Worm (Caenorhabditis elegans) whole organism, L1 larva: ENCODE measurements around the gene set-19.

Source experiments
- C16A3.4 ChIP-seq: fragments of 150-350 bp; optimal IDR thresholded peaks from 2 replicates; lab custom pipeline; 2014; ENCODE audit warnings: missing biosample characterization, missing genetic modification characterization
- aly-2 ChIP-seq: fragments of 150-350 bp; optimal IDR thresholded peaks from 2 replicates; lab custom pipeline; 2014; ENCODE audit warnings: missing biosample characterization, missing genetic modification characterization
- ama-1 ChIP-seq: fragments of 150-350 bp; optimal IDR thresholded peaks from 2 replicates; lab custom pipeline; 2014
- ceh-63 ChIP-seq: fragments of 200-800 bp; sonication (Bioruptor generic); optimal IDR thresholded peaks from 2 replicates; lab custom pipeline; 2018; ENCODE audit warnings: mild to moderate bottlenecking, missing genetic modification characterization, missing compliant biosample characterization
- ceh-8 ChIP-seq: fragments of 200-800 bp; sonication (Bioruptor generic); optimal IDR thresholded peaks from 2 replicates; lab custom pipeline; 2018; ENCODE audit warnings: mild to moderate bottlenecking, missing genetic modification characterization, moderate library complexity, missing compliant biosample characterization
- ceh-82 ChIP-seq, 3 experiments: fragments of 150-350 bp in 1 of 3; sonication (generic microtip) in 2 of 3; optimal IDR thresholded peaks; 2 replicates each; lab custom pipeline; 2014 to 2017; ENCODE audit warnings: missing biosample characterization in 3 of 3, missing genetic modification characterization in 3 of 3
- ceh-88 ChIP-seq: fragments of 200-800 bp; sonication (Bioruptor generic); IDR thresholded peaks from 2 replicates; pipeline ENCODE4 v1.3.6; 2022; ENCODE audit warnings: missing genetic modification characterization, missing compliant biosample characterization
- ceh-90 ChIP-seq: sonication (generic microtip); optimal IDR thresholded peaks from 2 replicates; lab custom pipeline; 2016; ENCODE audit warnings: missing genetic modification characterization, missing compliant biosample characterization
- ces-1 ChIP-seq: fragments of 150-350 bp; optimal IDR thresholded peaks from 2 replicates; lab custom pipeline; 2014; ENCODE audit warnings: missing biosample characterization, missing genetic modification reagents, missing genetic modification characterization
- dpl-1 ChIP-seq, 3 experiments: fragments of 150-350 bp in 2 of 3; sonication (generic microtip) in 1 of 3; optimal IDR thresholded peaks; 2 replicates each; lab custom pipeline; 2014 to 2017; ENCODE audit warnings: missing biosample characterization in 3 of 3, missing genetic modification characterization in 3 of 3, missing genetic modification reagents in 3 of 3
- efl-1 ChIP-seq, 4 experiments: fragments of 150-350 bp; optimal IDR thresholded peaks in 3 of 4; peaks in 1 of 4; 1 replicate in 1 of 4; 2 replicates in 3 of 4; lab custom pipeline; 2014; ENCODE audit warnings: missing biosample characterization in 2 of 4, missing genetic modification characterization in 2 of 4, missing genetic modification reagents in 2 of 4
- egl-27 ChIP-seq, 2 experiments: fragments of 150-350 bp in 1 of 2; sonication (generic microtip); optimal IDR thresholded peaks; 3 replicates each; lab custom pipeline; 2017 to 2018; ENCODE audit warnings: missing biosample characterization in 2 of 2, missing genetic modification characterization in 2 of 2, missing genetic modification reagents in 2 of 2
- elt-2 ChIP-seq: sonication (generic microtip); optimal IDR thresholded peaks from 2 replicates; lab custom pipeline; 2016; ENCODE audit warnings: missing genetic modification characterization, mild to moderate bottlenecking, inconsistent platforms, missing compliant biosample characterization, missing genetic modification reagents
- fkh-10 ChIP-seq: sonication (generic microtip); optimal IDR thresholded peaks from 2 replicates; lab custom pipeline; 2017; ENCODE audit warnings: missing biosample characterization, missing genetic modification reagents, missing genetic modification characterization
- hlh-4 ChIP-seq: sonication (generic microtip); optimal IDR thresholded peaks from 2 replicates; lab custom pipeline; 2016; ENCODE audit warnings: mild to moderate bottlenecking, missing genetic modification characterization, missing compliant biosample characterization
- hpl-2 ChIP-seq: fragments of 150-350 bp; optimal IDR thresholded peaks from 2 replicates; lab custom pipeline; 2014; ENCODE audit warnings: missing biosample characterization, missing genetic modification reagents, missing genetic modification characterization
- irx-1 ChIP-seq: sonication (generic microtip); optimal IDR thresholded peaks from 2 replicates; lab custom pipeline; 2016; ENCODE audit warnings: missing genetic modification characterization, missing compliant biosample characterization
- lin-14 ChIP-seq: fragments of 200-800 bp; sonication (Bioruptor generic); optimal IDR thresholded peaks from 2 replicates; lab custom pipeline; 2018; ENCODE audit warnings: mild to moderate bottlenecking, missing genetic modification characterization, moderate library complexity, missing compliant biosample characterization
- lin-15B ChIP-seq: fragments of 150-350 bp; sonication (generic microtip); optimal IDR thresholded peaks from 3 replicates; lab custom pipeline; 2014; ENCODE audit warnings: missing biosample characterization, missing genetic modification characterization
- lin-35 ChIP-seq, 2 experiments: fragments of 150-350 bp; optimal IDR thresholded peaks; 2 replicates each; lab custom pipeline; 2014; ENCODE audit warnings: missing biosample characterization in 2 of 2, missing genetic modification characterization in 2 of 2, missing genetic modification reagents in 2 of 2
- lin-39 ChIP-seq: fragments of 150-350 bp; optimal IDR thresholded peaks from 2 replicates; lab custom pipeline; 2014; ENCODE audit warnings: missing biosample characterization, missing genetic modification reagents, missing genetic modification characterization
- lsy-2 ChIP-seq, 2 experiments: fragments of 150-350 bp; optimal IDR thresholded peaks; 2 replicates each; lab custom pipeline; 2014; ENCODE audit warnings: missing biosample characterization in 2 of 2, missing genetic modification characterization in 2 of 2
- mab-9 ChIP-seq: fragments of 200-800 bp; sonication (Bioruptor generic); IDR thresholded peaks from 2 replicates; pipeline ENCODE4 v1.3.6; 2022; ENCODE audit warnings: missing genetic modification reagents, missing genetic modification characterization, missing compliant biosample characterization
- mef-2 ChIP-seq: fragments of 150-350 bp; optimal IDR thresholded peaks from 2 replicates; lab custom pipeline; 2014; ENCODE audit warnings: missing biosample characterization, missing genetic modification characterization
- mep-1 ChIP-seq: fragments of 150-350 bp; optimal IDR thresholded peaks from 2 replicates; lab custom pipeline; 2014; ENCODE audit warnings: missing biosample characterization, missing genetic modification characterization
- nhr-19 ChIP-seq: fragments of 200-800 bp; sonication (Bioruptor generic); conservative IDR thresholded peaks from 2 replicates; pipeline ENCODE4 v1.3.6; 2022; ENCODE audit warnings: missing genetic modification characterization, missing compliant biosample characterization
- nhr-20 ChIP-seq: sonication (generic microtip); optimal IDR thresholded peaks from 2 replicates; lab custom pipeline; 2016; ENCODE audit warnings: mild to moderate bottlenecking, missing genetic modification characterization, missing compliant biosample characterization
- nhr-28 ChIP-seq: fragments of 150-350 bp; optimal IDR thresholded peaks from 2 replicates; lab custom pipeline; 2014; ENCODE audit warnings: missing biosample characterization, missing genetic modification characterization
- nhr-47 ChIP-seq: sonication (generic microtip); optimal IDR thresholded peaks from 2 replicates; lab custom pipeline; 2016; ENCODE audit warnings: mild to moderate bottlenecking, missing genetic modification characterization, moderate library complexity, missing compliant biosample characterization
- nhr-71 ChIP-seq: sonication (generic microtip); optimal IDR thresholded peaks from 2 replicates; lab custom pipeline; 2016; ENCODE audit warnings: mild to moderate bottlenecking, missing genetic modification characterization, moderate library complexity, missing compliant biosample characterization
- nhr-77 ChIP-seq: fragments of 150-350 bp; optimal IDR thresholded peaks from 2 replicates; lab custom pipeline; 2014; ENCODE audit warnings: missing biosample characterization, missing genetic modification characterization
- pag-3 ChIP-seq: sonication (generic microtip); optimal IDR thresholded peaks from 2 replicates; lab custom pipeline; 2017; ENCODE audit warnings: missing genetic modification characterization, mild to moderate bottlenecking, missing compliant biosample characterization, antibody characterized with exemption, borderline replicate concordance; ENCODE audit not compliant: insufficient read depth
- pax-3 ChIP-seq: fragments of 200-800 bp; sonication (Bioruptor generic); optimal IDR thresholded peaks from 2 replicates; lab custom pipeline; 2018; ENCODE audit warnings: mild to moderate bottlenecking, missing genetic modification characterization, moderate library complexity, missing compliant biosample characterization
- pqm-1 ChIP-seq: sonication (generic microtip); optimal IDR thresholded peaks from 3 replicates; lab custom pipeline; 2017; ENCODE audit warnings: missing biosample characterization, missing genetic modification characterization
- skn-1 ChIP-seq: fragments of 150-350 bp; optimal IDR thresholded peaks from 2 replicates; lab custom pipeline; 2014; ENCODE audit warnings: missing biosample characterization, missing genetic modification characterization
- snpc-4 ChIP-seq: fragments of 150-350 bp; optimal IDR thresholded peaks from 2 replicates; lab custom pipeline; 2014; ENCODE audit warnings: missing biosample characterization, missing genetic modification characterization
- snu-23 ChIP-seq: sonication (generic microtip); optimal IDR thresholded peaks from 2 replicates; lab custom pipeline; 2016; ENCODE audit warnings: missing genetic modification characterization, missing compliant biosample characterization
- sup-37 ChIP-seq: fragments of 200-800 bp; sonication (Bioruptor generic); optimal IDR thresholded peaks from 2 replicates; lab custom pipeline; 2018; ENCODE audit warnings: mild to moderate bottlenecking, missing genetic modification characterization, missing compliant biosample characterization
- unc-130 ChIP-seq: fragments of 150-350 bp; optimal IDR thresholded peaks from 2 replicates; lab custom pipeline; 2017; ENCODE audit warnings: missing biosample characterization, missing genetic modification characterization, inconsistent platforms
- vab-15 ChIP-seq: sonication (generic microtip); optimal IDR thresholded peaks from 2 replicates; lab custom pipeline; 2017; ENCODE audit warnings: missing genotype, mild to moderate bottlenecking, missing genetic modification characterization, missing compliant biosample characterization
- xbp-1 ChIP-seq: sonication (generic microtip); optimal IDR thresholded peaks from 2 replicates; lab custom pipeline; 2016; ENCODE audit warnings: missing genetic modification characterization, missing compliant biosample characterization
- zag-1 ChIP-seq: fragments of 150-350 bp; optimal IDR thresholded peaks from 2 replicates; lab custom pipeline; 2014; ENCODE audit warnings: missing biosample characterization, missing genetic modification characterization
- ztf-11 ChIP-seq, 2 experiments: sonication (generic microtip); optimal IDR thresholded peaks; 2 replicates each; lab custom pipeline; 2016 to 2017; ENCODE audit warnings: missing genetic modification characterization in 2 of 2, missing biosample characterization in 1 of 2, missing compliant biosample characterization in 1 of 2

Gene set-19

DNA sequence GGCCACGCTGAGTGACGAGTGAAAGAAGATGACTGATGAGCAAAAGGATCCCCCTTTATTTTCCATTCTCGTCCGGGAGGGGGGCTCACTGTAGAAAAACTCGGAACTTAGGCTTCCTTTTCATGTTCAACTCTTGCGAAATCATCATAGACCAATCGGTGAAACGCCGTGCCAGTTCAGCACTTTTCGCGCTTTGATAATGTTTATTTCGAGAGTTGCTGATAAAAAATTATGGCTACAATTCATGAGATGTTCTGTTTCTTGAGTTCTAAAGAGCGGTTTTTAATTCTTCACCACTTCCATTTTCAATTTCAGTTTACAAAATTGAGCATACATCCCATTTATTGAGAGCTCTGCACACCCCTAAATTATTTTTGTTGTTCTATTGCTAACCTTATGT is 9.2 kb downstream of the set-19 start:
- TF ChIP-seq ceh-88 (no peak), sup-37 (GFP tag; lab: Kevin White, UChicago) (no peak), unc-130 (tag; lab: Kevin White, UChicago) (no peak), ceh-63 (GFP tag; lab: Kevin White, UChicago) (no peak), lin-15B (tag; lab: Kevin White, UChicago) (no peak), skn-1 (no peak), pax-3 (tag; lab: Kevin White, UChicago) (no peak), ceh-8 (GFP tag; lab: Kevin White, UChicago) (no peak), efl-1 (optimal IDR thresholded peaks at IDR 0.05; lab: Kevin White, UChicago) (no peak), efl-1 (GFP tag; optimal IDR thresholded peaks at IDR 0.05 in 1 of 2; lab: Kevin White, UChicago) (no peak), hlh-4 (tag; lab: Kevin White, UChicago) (no peak), nhr-20 (tag; lab: Kevin White, UChicago) (no peak), C16A3.4 (tag; lab: Kevin White, UChicago) (no peak), nhr-28 (tag; lab: Kevin White, UChicago) (no peak)

DNA sequence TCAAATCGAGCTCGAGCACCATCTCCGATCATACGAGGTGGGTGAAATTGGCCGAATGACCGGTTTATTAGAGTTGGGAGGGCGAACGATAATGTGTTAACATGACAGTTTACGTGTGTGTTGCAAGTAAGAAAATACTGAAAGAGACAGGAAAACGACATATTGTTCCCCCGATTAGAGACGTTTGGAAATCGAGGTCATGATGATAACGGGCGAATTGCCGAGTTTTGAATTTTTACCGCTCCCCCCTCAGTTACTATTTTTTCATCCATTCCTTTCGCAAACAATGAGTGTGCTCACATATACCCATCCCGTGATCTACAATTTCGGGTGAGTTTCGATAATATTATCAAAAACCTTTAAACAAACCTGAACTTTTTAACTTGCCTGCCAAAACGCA is 10.3 kb downstream of the set-19 start:
- TF ChIP-seq lin-39 (no peak), lin-14 (GFP tag; lab: Kevin White, UChicago) (peak; percentile 7), mef-2 (no peak), hlh-4 (tag; lab: Kevin White, UChicago) (no peak), elt-2 (tag; lab: Kevin White, UChicago) (peak; percentile 69)

DNA sequence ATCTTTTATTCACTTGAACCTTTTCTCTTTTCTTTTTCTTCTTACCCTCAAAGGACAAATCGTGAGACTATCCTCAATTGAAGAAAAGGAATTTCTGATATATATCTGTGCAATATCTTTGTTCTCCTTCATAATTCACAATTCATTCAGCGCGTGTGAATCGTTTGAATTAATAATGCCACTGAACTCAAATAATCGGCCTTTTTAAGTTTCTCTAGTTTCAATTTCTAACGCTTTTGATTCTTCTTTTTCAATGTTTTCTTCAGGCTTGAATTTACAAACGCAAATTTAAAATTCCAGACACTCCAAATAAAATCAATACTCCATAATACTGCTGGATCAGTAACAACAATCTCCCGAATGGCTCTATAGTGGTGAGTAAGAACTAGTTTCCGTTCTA is 16.5 kb downstream of the set-19 start, which contains the start of gene egl-13:
egl-13 (plus strand) TSS at position 301 of the 400 bp plus-strand sequence.
- TF ChIP-seq zag-1 (tag; lab: Kevin White, UChicago): no peak
- TF ChIP-seq, all 84 proteins: peak for 0

DNA sequence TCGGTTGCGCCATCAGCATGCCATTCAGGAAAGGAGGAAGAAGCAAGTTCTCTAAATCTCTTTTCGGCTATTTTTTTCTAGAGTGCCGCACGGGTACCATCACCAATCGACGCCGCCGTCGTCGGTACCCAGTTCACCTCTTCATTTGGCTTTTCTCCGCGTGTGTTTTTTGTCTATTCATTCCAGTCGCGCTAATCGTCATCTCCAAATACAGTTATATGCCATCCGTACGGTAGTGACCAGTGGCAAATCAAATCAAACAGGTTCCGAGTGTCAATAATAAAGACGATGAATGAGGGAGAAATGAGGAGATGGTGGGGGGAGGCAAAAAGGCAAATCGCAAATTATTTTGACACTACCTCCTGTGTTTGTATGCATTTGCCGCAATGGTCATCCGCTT is 18.8 kb downstream of the set-19 start:
- peak; percentile 4 for TF ChIP-seq lin-14 (GFP tag; lab: Kevin White, UChicago)
- TF ChIP-seq efl-1 (optimal IDR thresholded peaks at IDR 0.05; lab: Kevin White, UChicago): no peak
- TF ChIP-seq efl-1 (GFP tag; optimal IDR thresholded peaks at IDR 0.05 in 1 of 2; lab: Kevin White, UChicago): peak in 1 of 2 experiments; percentile 28
- peak; percentile 62 for TF ChIP-seq pag-3
- TF ChIP-seq aly-2 (tag; lab: Kevin White, UChicago): no peak
- TF ChIP-seq, all 84 proteins: peak for 3

DNA sequence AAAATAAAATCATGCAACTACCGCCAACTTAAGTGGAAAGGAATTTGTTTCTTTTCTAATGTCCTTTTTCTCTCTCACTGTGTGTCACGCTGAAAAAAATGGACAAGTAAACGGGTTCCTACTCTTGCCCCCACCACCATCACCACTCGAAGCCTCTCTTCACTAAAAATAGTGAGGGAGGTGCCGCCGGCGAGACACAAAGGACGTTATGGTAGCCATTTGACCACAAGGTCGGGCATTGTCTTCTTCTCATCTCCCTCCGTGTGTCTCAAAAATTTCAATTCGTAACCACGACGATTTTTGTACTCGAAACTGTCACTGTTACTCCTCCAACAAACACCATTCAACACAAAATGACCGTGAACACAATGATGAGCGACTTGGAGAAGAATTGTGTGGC is 20.4 kb downstream of the set-19 start, which contains the start of gene T22B7.22:
T22B7.22 (plus strand) TSS at position 354 of the 400 bp plus-strand sequence.
- TF ChIP-seq mef-2 (no peak), lin-35 (GFP tag; optimal IDR thresholded peaks at IDR 0.05; lab: Kevin White, UChicago) (peak in 1 of 2 experiments; percentile 32), nhr-71 (tag; lab: Kevin White, UChicago) (peak; percentile 44), mep-1 (tag; lab: Kevin White, UChicago) (no peak), ceh-63 (GFP tag; lab: Kevin White, UChicago) (no peak), nhr-47 (tag; lab: Kevin White, UChicago) (no peak), dpl-1 (GFP tag; optimal IDR thresholded peaks at IDR 0.05; lab: Kevin White, UChicago) (no peak), skn-1 (no peak), ceh-82 (tag; optimal IDR thresholded peaks at IDR 0.05; lab: Kevin White, UChicago) (no peak), vab-15 (tag; lab: Kevin White, UChicago) (no peak), pag-3 (no peak), snpc-4 (no peak), egl-27 (tag; optimal IDR thresholded peaks at IDR 0.05; lab: Kevin White, UChicago) (no peak), nhr-19 (GFP tag; lab: Robert Waterston, UW) (peak; percentile 31; the same call in 1 of the 2 replicates), fkh-10 (GFP tag; lab: Kevin White, UChicago) (no peak), hpl-2 (GFP tag; lab: Kevin White, UChicago) (no peak), ama-1 (lab: Kevin White, UChicago) (no peak), irx-1 (tag; lab: Kevin White, UChicago) (peak; percentile 14), nhr-77 (tag; lab: Kevin White, UChicago) (no peak), ztf-11 (tag; optimal IDR thresholded peaks at IDR 0.05; lab: Kevin White, UChicago) (no peak), aly-2 (tag; lab: Kevin White, UChicago) (no peak), C16A3.4 (tag; lab: Kevin White, UChicago) (no peak), lsy-2 (tag; optimal IDR thresholded peaks at IDR 0.05; lab: Kevin White, UChicago) (peak in 1 of 2 experiments; percentile 29), snu-23 (peak; percentile 65), pqm-1 (tag; lab: Kevin White, UChicago) (no peak), xbp-1 (tag; lab: Kevin White, UChicago) (no peak), mab-9 (no peak), hlh-4 (tag; lab: Kevin White, UChicago) (no peak), ceh-90 (tag; lab: Kevin White, UChicago) (no peak), ces-1 (GFP tag; lab: Kevin White, UChicago) (no peak)
